Fruit fly (Drosophila melanogaster) whole organism, pupa: ENCODE measurements around the gene Cul6.

ENCODE experiments used
- CG10348 ChIP-seq: fragments of 200-800 bp; sonication (Bioruptor generic); IDR thresholded peaks from 2 replicates; pipeline ENCODE4 v1.3.6; 2022; ENCODE audit warnings: missing biosample characterization, missing genetic modification characterization
- CG12605 ChIP-seq: fragments of 200-800 bp; sonication (Bioruptor generic); IDR thresholded peaks from 2 replicates; pipeline ENCODE4 v1.3.6; 2022; ENCODE audit warnings: missing biosample characterization, missing genetic modification characterization
- CG13204 ChIP-seq: fragments of 200-800 bp; sonication (Bioruptor generic); optimal IDR thresholded peaks from 2 replicates; lab custom pipeline; 2018; ENCODE audit warnings: missing biosample characterization, mild to moderate bottlenecking, missing genetic modification characterization, moderate library complexity
- CG14655 ChIP-seq: fragments of 200-800 bp; sonication (Bioruptor generic); optimal IDR thresholded peaks from 3 replicates; lab custom pipeline; 2017; ENCODE audit warnings: mild to moderate bottlenecking, missing biosample characterization, missing genetic modification reagents, missing genetic modification characterization
- CG15710 ChIP-seq: fragments of 200-800 bp; sonication (Bioruptor generic); optimal IDR thresholded peaks from 2 replicates; lab custom pipeline; 2018; ENCODE audit warnings: missing biosample characterization, mild to moderate bottlenecking, missing genetic modification characterization, moderate library complexity
- CG17806 ChIP-seq: fragments of 200-800 bp; sonication (Bioruptor generic); optimal IDR thresholded peaks from 2 replicates; lab custom pipeline; 2018; ENCODE audit warnings: missing biosample characterization, mild to moderate bottlenecking, missing genetic modification characterization, moderate library complexity
- CG32121 ChIP-seq: fragments of 200-800 bp; sonication (Bioruptor generic); IDR thresholded peaks from 2 replicates; pipeline ENCODE4 v1.3.6; 2022; ENCODE audit warnings: missing biosample characterization, missing genetic modification characterization
- CG34367 ChIP-seq: fragments of 200-800 bp; sonication (Bioruptor generic); optimal IDR thresholded peaks from 2 replicates; lab custom pipeline; 2018; ENCODE audit warnings: missing biosample characterization, mild to moderate bottlenecking, missing genetic modification characterization
- CG4496 ChIP-seq: fragments of 200-800 bp; sonication (Bioruptor generic); IDR thresholded peaks from 3 replicates; pipeline ENCODE4 v1.3.6; 2022; ENCODE audit warnings: missing biosample characterization, missing genetic modification characterization
- CG8159 ChIP-seq: fragments of 200-800 bp; sonication (Bioruptor generic); optimal IDR thresholded peaks from 3 replicates; lab custom pipeline; 2018; ENCODE audit warnings: missing biosample characterization, mild to moderate bottlenecking, missing genetic modification characterization, moderate library complexity
- CG8301 ChIP-seq: fragments of 200-800 bp; sonication (Bioruptor generic); optimal IDR thresholded peaks from 2 replicates; lab custom pipeline; 2018; ENCODE audit warnings: missing biosample characterization, mild to moderate bottlenecking, missing genetic modification characterization
- CG9948 ChIP-seq: fragments of 200-800 bp; sonication (Bioruptor generic); optimal IDR thresholded peaks from 2 replicates; lab custom pipeline; 2018; ENCODE audit warnings: missing biosample characterization, mild to moderate bottlenecking, missing genetic modification characterization, moderate library complexity
- D1 ChIP-seq: fragments of 200-800 bp; sonication (Bioruptor generic); optimal IDR thresholded peaks from 2 replicates; lab custom pipeline; 2018; ENCODE audit warnings: missing biosample characterization, mild to moderate bottlenecking, missing genetic modification characterization, moderate library complexity
- EcR ChIP-seq: fragments of 200-800 bp; sonication (Bioruptor generic); optimal IDR thresholded peaks from 3 replicates; lab custom pipeline; 2019; ENCODE audit warnings: missing biosample characterization, missing genetic modification characterization, mild to moderate bottlenecking, moderate library complexity, missing genetic modification reagents
- Ets98B ChIP-seq: fragments of 200-800 bp; sonication (Bioruptor generic); IDR thresholded peaks from 2 replicates; pipeline ENCODE4 v1.3.6; 2022; ENCODE audit warnings: missing biosample characterization, missing genetic modification characterization
- Pif1A ChIP-seq: fragments of 200-800 bp; sonication (Bioruptor generic); optimal IDR thresholded peaks from 3 replicates; lab custom pipeline; 2016; ENCODE audit warnings: missing biosample characterization, missing genetic modification characterization
- Pif1B ChIP-seq: fragments of 200-800 bp; sonication (Bioruptor generic); optimal IDR thresholded peaks from 3 replicates; lab custom pipeline; 2016; ENCODE audit warnings: missing biosample characterization, missing genetic modification characterization
- Snoo ChIP-seq: fragments of 200-800 bp; sonication (Bioruptor generic); optimal IDR thresholded peaks from 3 replicates; lab custom pipeline; 2017; ENCODE audit warnings: missing biosample characterization, mild to moderate bottlenecking, missing genetic modification characterization, inconsistent platforms
- fd96Ca ChIP-seq: fragments of 200-800 bp; sonication (Bioruptor generic); IDR thresholded peaks from 3 replicates; pipeline ENCODE4 v1.3.6; 2022; ENCODE audit warnings: missing biosample characterization, missing genetic modification characterization
- gl ChIP-seq: fragments of 200-800 bp; sonication (Bioruptor generic); optimal IDR thresholded peaks from 2 replicates; lab custom pipeline; 2018; ENCODE audit warnings: missing biosample characterization, mild to moderate bottlenecking, missing genetic modification characterization
- rn ChIP-seq: fragments of 200-800 bp; sonication (Bioruptor generic); IDR thresholded peaks from 2 replicates; pipeline ENCODE4 v1.3.6; 2022; ENCODE audit warnings: missing biosample characterization, missing genetic modification characterization

Cul6 gene

DNA sequence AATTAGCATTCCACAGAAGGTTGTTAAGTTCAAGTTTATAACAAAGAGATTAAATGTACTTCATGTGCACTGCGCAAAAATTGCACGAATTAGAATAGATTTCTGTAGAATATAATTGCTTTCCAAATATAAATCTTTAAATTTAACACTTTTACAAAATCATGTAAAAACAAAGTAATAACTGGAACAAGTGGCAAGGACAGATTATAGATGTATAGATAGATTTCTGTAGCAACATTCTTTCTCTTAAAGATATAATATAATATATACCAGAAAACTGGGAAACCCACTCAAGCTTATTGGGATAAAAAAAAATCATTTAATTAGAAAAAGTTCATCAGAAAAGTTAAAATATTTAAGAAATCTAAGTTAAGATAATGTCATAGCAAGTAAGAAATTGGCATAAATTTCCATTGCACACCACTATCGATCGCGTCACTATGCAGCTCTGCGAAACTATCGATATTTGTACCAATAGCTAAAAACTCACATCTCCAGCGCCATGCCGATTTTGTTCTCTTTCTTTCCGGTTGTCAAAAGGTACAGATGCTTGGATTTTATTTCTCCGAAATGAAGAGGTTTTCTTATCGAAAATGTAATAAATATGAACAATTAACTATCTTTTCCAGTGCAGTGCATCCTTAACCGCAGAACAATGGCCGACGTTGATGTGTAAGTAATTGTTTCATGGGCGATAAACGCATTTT, 11.5 kb upstream of the Cul6 start, which contains the start of gene RpS12:
Gene RpS12, plus strand, starts transcription at position 499 of the 707 bp plus-strand sequence.
- peak; percentile 60 for TF ChIP-seq CG34367 (tag; lab: Kevin White, UChicago)
- TF ChIP-seq CG8301 (tag; lab: Kevin White, UChicago) = no peak
- no peak for TF ChIP-seq EcR
- no peak for TF ChIP-seq CG10348 (GFP tag; lab: Robert Waterston, UW)
- peak; percentile 79 for TF ChIP-seq Snoo
- peak; percentile 45 for TF ChIP-seq CG14655 (GFP tag; lab: Kevin White, UChicago)
- peak; percentile 35 for TF ChIP-seq CG17806 (tag; lab: Kevin White, UChicago)
- peak; percentile 41 for TF ChIP-seq gl (tag; lab: Kevin White, UChicago)
- TF ChIP-seq Ets98B (GFP tag; lab: Robert Waterston, UW) = peak; percentile 16; the same call in 1 of the 2 replicates
- peak; percentile 22 for TF ChIP-seq CG8159 (tag; lab: Kevin White, UChicago)
- peak; percentile 41 for TF ChIP-seq Pif1A (GFP tag; lab: Kevin White, UChicago)
- TF ChIP-seq CG12605 (GFP tag; lab: Robert Waterston, UW) = peak; percentile 73
- peak; percentile 27 for TF ChIP-seq Pif1B (GFP tag; lab: Kevin White, UChicago)
- no peak for TF ChIP-seq D1
- TF ChIP-seq CG4496 (GFP tag; lab: Robert Waterston, UW) = peak; percentile 82
- peak; percentile 25; the same call in 1 of the 2 replicates for TF ChIP-seq rn (GFP tag; lab: Robert Waterston, UW)
- peak; percentile 18 for TF ChIP-seq CG13204 (GFP tag; lab: Kevin White, UChicago)
- TF ChIP-seq CG32121 (GFP tag; lab: Robert Waterston, UW) = peak; percentile 15
- TF ChIP-seq CG9948 (tag; lab: Kevin White, UChicago) = peak; percentile 27
- TF ChIP-seq CG15710 = peak; percentile 37
- no peak; the same call in 2 of the 3 replicates for TF ChIP-seq fd96Ca (GFP tag; lab: Robert Waterston, UW)

DNA sequence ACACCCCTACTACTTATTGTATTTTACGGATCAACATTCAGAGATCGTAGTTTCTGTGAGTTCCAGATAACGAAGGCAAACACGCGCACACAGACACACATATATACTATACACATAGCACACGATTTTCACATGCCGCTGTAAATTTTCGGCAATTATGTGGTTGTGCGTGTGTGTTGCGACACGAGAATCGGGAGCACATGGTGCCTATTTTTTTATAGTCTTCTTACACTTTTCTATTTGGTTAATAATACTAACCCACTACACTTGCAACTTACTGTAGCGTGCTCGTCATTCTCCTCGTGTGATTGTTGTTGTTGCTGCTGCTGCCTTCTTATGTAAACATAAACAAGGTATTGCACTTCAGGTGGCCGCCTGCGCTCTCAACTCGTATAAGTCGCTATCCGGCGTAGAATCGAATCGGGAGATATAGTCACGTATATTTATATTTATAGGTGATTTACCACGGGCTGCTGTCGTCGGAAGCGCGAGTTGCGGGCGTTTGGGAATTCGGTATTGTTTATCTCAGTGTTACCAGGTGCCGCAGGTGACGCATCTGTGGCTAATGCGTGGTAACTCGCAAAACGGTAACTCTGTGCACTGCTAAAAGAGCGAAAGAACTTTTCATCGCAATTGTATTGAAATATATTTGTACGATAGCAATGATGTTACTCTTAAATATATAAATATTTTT, 10.8 kb upstream of the Cul6 start, which contains the start of gene Adk2:
Gene Adk2, minus strand, starts transcription at position 529 of the 694 bp plus-strand sequence.
- TF ChIP-seq CG8301 (tag; lab: Kevin White, UChicago) (no peak), rn (GFP tag; lab: Robert Waterston, UW) (no peak), EcR (no peak), Ets98B (GFP tag; lab: Robert Waterston, UW) (peak; percentile 43), CG14655 (GFP tag; lab: Kevin White, UChicago) (no peak), CG32121 (GFP tag; lab: Robert Waterston, UW) (peak; percentile 65; the same call in 1 of the 2 replicates), CG15710 (no peak), Snoo (peak; percentile 1), CG8159 (tag; lab: Kevin White, UChicago) (no peak), CG10348 (GFP tag; lab: Robert Waterston, UW) (no peak), Pif1B (GFP tag; lab: Kevin White, UChicago) (no peak), CG9948 (tag; lab: Kevin White, UChicago) (no peak), CG34367 (tag; lab: Kevin White, UChicago) (no peak), D1 (no peak), CG4496 (GFP tag; lab: Robert Waterston, UW) (0 out of 3 replicates have a peak, but pooled peaks have one; percentile 43), CG17806 (tag; lab: Kevin White, UChicago) (no peak), fd96Ca (GFP tag; lab: Robert Waterston, UW) (peak; percentile 55; the same call in 2 of the 3 replicates), Pif1A (GFP tag; lab: Kevin White, UChicago) (no peak), CG13204 (GFP tag; lab: Kevin White, UChicago) (no peak), gl (tag; lab: Kevin White, UChicago) (no peak), CG12605 (GFP tag; lab: Robert Waterston, UW) (peak; percentile 37; the same call in 1 of the 2 replicates)

DNA sequence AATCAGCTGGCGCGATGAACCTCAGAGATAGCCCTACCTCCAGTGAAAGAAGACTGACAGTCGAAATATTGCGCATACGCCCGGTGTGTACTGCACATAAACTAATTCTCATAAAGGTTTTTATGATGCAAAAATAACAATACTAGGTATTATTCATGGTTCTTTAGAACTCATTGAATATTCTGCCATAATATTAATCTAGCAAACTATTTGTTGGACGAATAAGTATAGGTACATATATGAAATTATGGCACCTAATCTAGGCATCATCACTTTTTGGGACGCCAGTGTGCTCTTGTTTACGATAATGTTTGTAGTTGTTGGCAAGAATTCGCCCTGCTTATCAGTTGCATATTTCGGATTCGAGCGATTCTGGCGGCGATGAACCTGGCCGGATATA, 10.2 kb upstream of the Cul6 start:
- TF ChIP-seq Snoo = peak; percentile 58
- TF ChIP-seq Pif1A (GFP tag; lab: Kevin White, UChicago) = peak; percentile 7
- peak; percentile 11 for TF ChIP-seq CG17806 (tag; lab: Kevin White, UChicago)
- peak; percentile 56; the same call in 1 of the 3 replicates for TF ChIP-seq CG4496 (GFP tag; lab: Robert Waterston, UW)
- TF ChIP-seq D1 = no peak
- peak; percentile 13 for TF ChIP-seq EcR
- TF ChIP-seq fd96Ca (GFP tag; lab: Robert Waterston, UW) = no peak

DNA sequence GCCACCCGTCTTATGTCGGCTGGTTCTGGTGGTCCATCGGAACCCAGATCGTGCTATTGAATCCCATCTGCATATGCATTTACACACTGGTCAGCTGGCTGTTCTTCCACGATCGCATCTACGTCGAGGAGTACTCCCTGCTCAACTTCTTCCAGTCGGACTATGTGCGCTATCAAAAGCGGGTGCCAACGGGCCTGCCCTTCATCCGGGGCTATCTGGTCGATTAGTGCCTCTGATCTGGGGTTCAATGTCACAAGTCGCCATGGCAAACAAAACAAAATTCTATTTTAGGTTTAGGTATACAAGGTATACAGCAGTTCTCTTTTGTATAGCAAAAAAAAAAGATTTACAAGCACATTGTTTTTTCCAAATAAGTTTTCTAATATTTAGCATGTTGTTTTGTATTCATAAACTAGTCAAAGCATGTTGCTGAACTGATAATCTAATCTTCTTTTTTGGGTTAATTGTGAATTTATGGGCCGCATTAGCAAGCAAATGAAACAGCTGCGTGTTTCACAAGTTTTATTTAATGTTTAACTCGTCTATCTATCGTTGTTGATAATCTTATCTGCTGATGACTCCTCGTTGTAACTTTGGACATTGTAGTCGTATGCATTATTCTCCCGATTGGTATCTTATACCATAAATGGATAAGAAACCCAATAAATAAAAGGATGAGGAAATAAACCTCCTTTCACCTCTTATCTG, 7.9 kb upstream of the Cul6 start:
- no peak for TF ChIP-seq CG15710
- no peak for TF ChIP-seq Ets98B (GFP tag; lab: Robert Waterston, UW)
- TF ChIP-seq CG10348 (GFP tag; lab: Robert Waterston, UW) = no peak
- TF ChIP-seq Snoo = no peak
- TF ChIP-seq CG8301 (tag; lab: Kevin White, UChicago) = no peak
- TF ChIP-seq Pif1B (GFP tag; lab: Kevin White, UChicago) = no peak
- no peak for TF ChIP-seq CG4496 (GFP tag; lab: Robert Waterston, UW)
- no peak for TF ChIP-seq CG34367 (tag; lab: Kevin White, UChicago)
- no peak for TF ChIP-seq fd96Ca (GFP tag; lab: Robert Waterston, UW)
- no peak for TF ChIP-seq gl (tag; lab: Kevin White, UChicago)
- no peak for TF ChIP-seq CG32121 (GFP tag; lab: Robert Waterston, UW)
- TF ChIP-seq CG9948 (tag; lab: Kevin White, UChicago) = no peak
- no peak for TF ChIP-seq CG8159 (tag; lab: Kevin White, UChicago)
- TF ChIP-seq Pif1A (GFP tag; lab: Kevin White, UChicago) = no peak
- TF ChIP-seq D1 = no peak
- no peak for TF ChIP-seq rn (GFP tag; lab: Robert Waterston, UW)
- no peak for TF ChIP-seq EcR
- TF ChIP-seq CG13204 (GFP tag; lab: Kevin White, UChicago) = no peak
- TF ChIP-seq CG17806 (tag; lab: Kevin White, UChicago) = no peak
- TF ChIP-seq, all 21 proteins: peak for 0
